Fruit fly (Drosophila melanogaster): Measurements from ENCODE around the gene CG32176.

DNA sequence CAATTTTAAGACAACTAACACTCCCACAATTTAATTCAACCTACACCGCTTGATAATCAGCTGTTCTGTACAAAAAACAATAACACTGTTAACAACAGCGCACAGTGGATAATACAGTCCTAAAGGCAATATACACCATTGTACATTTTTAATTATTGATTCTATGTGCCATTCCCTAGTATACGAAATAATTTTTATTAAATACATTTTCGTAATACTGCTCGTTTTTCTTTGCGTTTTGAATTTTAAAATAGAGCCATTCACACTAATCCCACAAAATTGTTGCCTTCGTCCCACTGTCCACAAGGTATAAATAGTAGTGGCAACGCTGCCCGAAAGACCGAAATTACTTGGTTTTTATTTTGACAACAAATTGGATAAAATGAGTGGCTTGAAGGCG is at the start of gene CG32176, which contains the start of gene Coq4:
- TF ChIP-seq pan (optimal IDR thresholded peaks at IDR 0.05), result no peak
- no peak for TF ChIP-seq psq (optimal IDR thresholded peaks at IDR 0.05)
- TF ChIP-seq usp (GFP tag; optimal IDR thresholded peaks at IDR 0.05), result no peak
- no peak for TF ChIP-seq Dll (optimal IDR thresholded peaks at IDR 0.05)

Data from whole organism.